Fruit fly (Drosophila melanogaster) whole organism, embryonic: Measurements from ENCODE around the gene CG12511.

Source experiments
- Awh ChIP-seq: fragments of 200-800 bp; sonication (Bioruptor generic); IDR thresholded peaks from 2 replicates; pipeline ENCODE4, ENCODE4 v1.3.6; 2022; ENCODE audit warnings: missing biosample characterization, missing genetic modification characterization
- BtbVII ChIP-seq: fragments of 200-800 bp; sonication (Bioruptor generic); optimal IDR thresholded peaks from 3 replicates; lab custom pipeline; 2017; ENCODE audit warnings: missing biosample characterization, mild to moderate bottlenecking, missing genetic modification characterization
- CG10565 ChIP-seq: fragments of 200-800 bp; sonication (Bioruptor generic); optimal IDR thresholded peaks from 3 replicates; lab custom pipeline; 2016; ENCODE audit warnings: missing biosample characterization, mild to moderate bottlenecking, missing genetic modification characterization
- CG10979 ChIP-seq: fragments of 200-800 bp; sonication (Bioruptor generic); optimal IDR thresholded peaks from 2 replicates; lab custom pipeline; 2018; ENCODE audit warnings: missing biosample characterization, mild to moderate bottlenecking, missing genetic modification characterization, moderate library complexity
- CG12299 ChIP-seq: fragments of 200-800 bp; sonication (Bioruptor generic); optimal IDR thresholded peaks from 2 replicates; lab custom pipeline; 2018; ENCODE audit warnings: missing biosample characterization, mild to moderate bottlenecking, missing genetic modification characterization
- CG14050 ChIP-seq: fragments of 200-800 bp; sonication (Bioruptor generic); IDR thresholded peaks from 3 replicates; pipeline ENCODE4 v1.3.6; 2022; ENCODE audit warnings: missing biosample characterization, missing genetic modification characterization
- CG15479 ChIP-seq: fragments of 200-800 bp; sonication (Bioruptor generic); optimal IDR thresholded peaks from 3 replicates; lab custom pipeline; 2019; ENCODE audit warnings: missing biosample characterization, mild to moderate bottlenecking, missing genetic modification characterization, moderate library complexity
- CG1602 ChIP-seq: fragments of 200-800 bp; sonication (Bioruptor generic); optimal IDR thresholded peaks from 3 replicates; lab custom pipeline; 2016; ENCODE audit warnings: missing biosample characterization, missing genetic modification characterization
- CG16813 ChIP-seq: fragments of 200-800 bp; sonication (Bioruptor generic); IDR thresholded peaks from 3 replicates; pipeline ENCODE4 v1.3.6; 2022; ENCODE audit warnings: missing biosample characterization, missing genetic modification characterization; ENCODE audit not compliant: partially characterized antibody
- CG17612 ChIP-seq: fragments of 200-800 bp; sonication (Bioruptor generic); IDR thresholded peaks from 2 replicates; pipeline ENCODE4 v1.3.6; 2022; ENCODE audit warnings: missing biosample characterization, missing genetic modification characterization
- CG17802 ChIP-seq: fragments of 200-800 bp; sonication (Bioruptor generic); optimal IDR thresholded peaks from 2 replicates; lab custom pipeline; 2018; ENCODE audit warnings: missing biosample characterization, mild to moderate bottlenecking, missing genetic modification characterization, moderate library complexity
- CG2712 ChIP-seq: fragments of 200-800 bp; optimal IDR thresholded peaks from 3 replicates; lab custom pipeline; 2019; ENCODE audit warnings: missing biosample characterization, mild to moderate bottlenecking, missing genetic modification characterization, moderate library complexity
- CG2889 ChIP-seq: fragments of 200-800 bp; sonication (Bioruptor generic); IDR thresholded peaks from 3 replicates; pipeline ENCODE4 v1.3.6; 2022; ENCODE audit warnings: missing biosample characterization, missing genetic modification characterization
- CG30431 ChIP-seq: fragments of 200-800 bp; sonication (Bioruptor generic); optimal IDR thresholded peaks from 2 replicates; lab custom pipeline; 2017; ENCODE audit warnings: missing biosample characterization, missing genetic modification characterization
- CG33213 ChIP-seq: fragments of 200-800 bp; sonication (Bioruptor generic); optimal IDR thresholded peaks from 3 replicates; lab custom pipeline; 2016; ENCODE audit warnings: missing biosample characterization, missing genetic modification characterization
- CG34422 ChIP-seq: fragments of 200-800 bp; sonication (Bioruptor generic); IDR thresholded peaks from 3 replicates; pipeline ENCODE4 v1.3.6; 2022; ENCODE audit warnings: missing biosample characterization, missing genetic modification characterization
- CG3847 ChIP-seq: fragments of 200-800 bp; sonication (Bioruptor generic); IDR thresholded peaks from 2 replicates; pipeline ENCODE4 v1.3.6; 2022; ENCODE audit warnings: missing biosample characterization, missing genetic modification characterization
- CG4282 ChIP-seq: fragments of 200-800 bp; sonication (Bioruptor generic); optimal IDR thresholded peaks from 2 replicates; lab custom pipeline; 2016; ENCODE audit warnings: missing biosample characterization, missing genetic modification characterization
- CG6813 ChIP-seq: fragments of 200-800 bp; sonication (Bioruptor generic); optimal IDR thresholded peaks from 2 replicates; lab custom pipeline; 2017; ENCODE audit warnings: missing biosample characterization, missing genetic modification characterization, mild to moderate bottlenecking, moderate library complexity, missing genetic modification reagents
- CG8478 ChIP-seq: fragments of >200 bp; optimal IDR thresholded peaks from 2 replicates; lab custom pipeline; 2018
- Dad ChIP-seq: fragments of 200-800 bp; sonication (Bioruptor generic); optimal IDR thresholded peaks from 3 replicates; lab custom pipeline; 2016; ENCODE audit warnings: missing biosample characterization, missing genetic modification characterization
- Drgx ChIP-seq: fragments of 200-800 bp; sonication (Bioruptor generic); IDR thresholded peaks from 2 replicates; pipeline ENCODE4 v1.3.6; 2022; ENCODE audit warnings: missing biosample characterization, missing genetic modification characterization
- ERR ChIP-seq: fragments of 200-800 bp; sonication (Bioruptor generic); optimal IDR thresholded peaks from 2 replicates; lab custom pipeline; 2016; ENCODE audit warnings: missing biosample characterization, missing genetic modification characterization
- Gug ChIP-seq: fragments of 200-800 bp; sonication (Bioruptor generic); IDR thresholded peaks from 4 replicates; pipeline ENCODE4 v1.3.6; 2022; ENCODE audit warnings: missing biosample characterization, missing genetic modification characterization
- HLH3B ChIP-seq: fragments of 200-800 bp; sonication (Bioruptor generic); IDR thresholded peaks from 2 replicates; pipeline ENCODE4 v1.3.6; 2022; ENCODE audit warnings: missing biosample characterization, missing genetic modification characterization
- Hand ChIP-seq: fragments of 200-800 bp; sonication (Bioruptor generic); optimal IDR thresholded peaks from 2 replicates; lab custom pipeline; 2017; ENCODE audit warnings: mild to moderate bottlenecking, missing biosample characterization, missing genetic modification reagents, missing genetic modification characterization
- Lpt ChIP-seq: fragments of >200 bp; optimal IDR thresholded peaks from 2 replicates; lab custom pipeline; 2018; ENCODE audit warnings: missing biosample characterization, missing genetic modification characterization
- NK7.1 ChIP-seq: fragments of 200-800 bp; sonication (Bioruptor generic); optimal IDR thresholded peaks from 3 replicates; lab custom pipeline; 2016; ENCODE audit warnings: missing biosample characterization, missing genetic modification characterization
- NfI ChIP-seq: fragments of 200-800 bp; sonication (Bioruptor generic); optimal IDR thresholded peaks from 3 replicates; lab custom pipeline; 2018; ENCODE audit warnings: missing biosample characterization, mild to moderate bottlenecking, missing genetic modification characterization, moderate library complexity
- Spps ChIP-seq: fragments of 200-800 bp; sonication (Bioruptor generic); optimal IDR thresholded peaks from 2 replicates; lab custom pipeline; 2018; ENCODE audit warnings: missing biosample characterization, mild to moderate bottlenecking, missing genetic modification characterization
- Xbp1 ChIP-seq: fragments of 200-800 bp; sonication (Bioruptor generic); optimal IDR thresholded peaks from 3 replicates; lab custom pipeline; 2016; ENCODE audit warnings: missing biosample characterization, mild to moderate bottlenecking, missing genetic modification characterization
- ac ChIP-seq: fragments of 200-800 bp; sonication (Bioruptor generic); optimal IDR thresholded peaks from 3 replicates; lab custom pipeline; 2017; ENCODE audit warnings: missing biosample characterization, mild to moderate bottlenecking, missing genetic modification characterization
- amos ChIP-seq: fragments of 200-800 bp; sonication (Bioruptor generic); IDR thresholded peaks from 2 replicates; pipeline ENCODE4 v1.3.6; 2022; ENCODE audit warnings: missing biosample characterization, missing genetic modification characterization; ENCODE audit not compliant: partially characterized antibody
- aop ChIP-seq: fragments of 200-800 bp; sonication (Bioruptor generic); IDR thresholded peaks from 2 replicates; pipeline ENCODE4 v1.3.6; 2022; ENCODE audit warnings: missing biosample characterization, missing genetic modification characterization
- ap ChIP-seq: fragments of 200-800 bp; sonication (Bioruptor generic); IDR thresholded peaks from 2 replicates; pipeline ENCODE4 v1.3.6; 2022; ENCODE audit warnings: missing biosample characterization, missing genetic modification characterization
- bsh ChIP-seq, 2 experiments: fragments of 200-800 bp; sonication (Bioruptor generic); optimal IDR thresholded peaks; 2 replicates each; lab custom pipeline; 2017 to 2018; ENCODE audit warnings: mild to moderate bottlenecking in 2 of 2, missing biosample characterization in 2 of 2, missing genetic modification characterization in 2 of 2, moderate library complexity in 1 of 2
- cad ChIP-seq: fragments of >200 bp; optimal IDR thresholded peaks from 2 replicates; lab custom pipeline; 2017; ENCODE audit warnings: missing biosample characterization, missing genetic modification characterization
- cg ChIP-seq: fragments of 200-800 bp; sonication (Bioruptor generic); optimal IDR thresholded peaks from 3 replicates; lab custom pipeline; 2019; ENCODE audit warnings: missing biosample characterization, mild to moderate bottlenecking, missing genetic modification characterization, moderate library complexity
- fd96Cb ChIP-seq: fragments of 200-800 bp; sonication (Bioruptor generic); optimal IDR thresholded peaks from 2 replicates; lab custom pipeline; 2018; ENCODE audit warnings: missing biosample characterization, mild to moderate bottlenecking, missing genetic modification characterization, moderate library complexity
- gce ChIP-seq: fragments of 200-800 bp; sonication (Bioruptor generic); IDR thresholded peaks from 3 replicates; pipeline ENCODE4 v1.3.6; 2022; ENCODE audit warnings: missing biosample characterization, missing genetic modification characterization
- gt ChIP-seq: fragments of 200-800 bp; sonication (Bioruptor generic); IDR thresholded peaks from 2 replicates; pipeline ENCODE4 v1.3.6; 2022; ENCODE audit warnings: missing biosample characterization, missing genetic modification characterization
- peb ChIP-seq: fragments of 200-800 bp; sonication (Bioruptor generic); IDR thresholded peaks from 2 replicates; pipeline ENCODE4 v1.3.6; 2022; ENCODE audit warnings: missing biosample characterization, missing genetic modification characterization
- phol ChIP-seq: fragments of 200-800 bp; sonication (Bioruptor generic); optimal IDR thresholded peaks from 3 replicates; lab custom pipeline; 2018; ENCODE audit warnings: missing biosample characterization, mild to moderate bottlenecking, missing genetic modification characterization, moderate library complexity
- pita ChIP-seq: fragments of 200-800 bp; sonication (Bioruptor generic); optimal IDR thresholded peaks from 2 replicates; lab custom pipeline; 2017; ENCODE audit warnings: missing biosample characterization, mild to moderate bottlenecking, missing genetic modification characterization
- ranshi ChIP-seq: fragments of 200-800 bp; sonication (Bioruptor generic); IDR thresholded peaks from 2 replicates; pipeline ENCODE4 v1.3.6; 2022; ENCODE audit warnings: missing biosample characterization, missing genetic modification characterization
- run ChIP-seq: fragments of 200-800 bp; sonication (Bioruptor generic); optimal IDR thresholded peaks from 3 replicates; lab custom pipeline; 2018; ENCODE audit warnings: missing biosample characterization, mild to moderate bottlenecking, missing genetic modification characterization
- sc ChIP-seq, 3 experiments: fragments of >200 bp in 2 of 3; fragments of 200-800 bp in 1 of 3; sonication (Bioruptor generic) in 1 of 3; optimal IDR thresholded peaks; 2 replicates in 2 of 3; 3 replicates in 1 of 3; lab custom pipeline; 2017; ENCODE audit warnings: mild to moderate bottlenecking in 1 of 3, missing biosample characterization in 1 of 3, missing genetic modification characterization in 1 of 3, missing genetic modification reagents in 1 of 3
- sens-2 ChIP-seq: fragments of 200-800 bp; sonication (Bioruptor generic); IDR thresholded peaks from 2 replicates; pipeline ENCODE4 v1.3.6; 2022; ENCODE audit warnings: missing biosample characterization, missing genetic modification characterization
- sna ChIP-seq: fragments of 200-800 bp; sonication (Bioruptor generic); IDR thresholded peaks from 2 replicates; pipeline ENCODE4 v1.3.6; 2022; ENCODE audit warnings: missing biosample characterization, missing genetic modification characterization; ENCODE audit not compliant: partially characterized antibody
- tgo ChIP-seq: fragments of 200-800 bp; sonication (Bioruptor generic); IDR thresholded peaks from 3 replicates; pipeline ENCODE4 v1.3.6; 2022; ENCODE audit warnings: missing biosample characterization, missing genetic modification characterization
- tup ChIP-seq: fragments of 200-800 bp; sonication (Bioruptor generic); optimal IDR thresholded peaks from 2 replicates; lab custom pipeline; 2016; ENCODE audit warnings: missing biosample characterization, mild to moderate bottlenecking, missing genetic modification characterization, moderate library complexity

Gene CG12511

DNA sequence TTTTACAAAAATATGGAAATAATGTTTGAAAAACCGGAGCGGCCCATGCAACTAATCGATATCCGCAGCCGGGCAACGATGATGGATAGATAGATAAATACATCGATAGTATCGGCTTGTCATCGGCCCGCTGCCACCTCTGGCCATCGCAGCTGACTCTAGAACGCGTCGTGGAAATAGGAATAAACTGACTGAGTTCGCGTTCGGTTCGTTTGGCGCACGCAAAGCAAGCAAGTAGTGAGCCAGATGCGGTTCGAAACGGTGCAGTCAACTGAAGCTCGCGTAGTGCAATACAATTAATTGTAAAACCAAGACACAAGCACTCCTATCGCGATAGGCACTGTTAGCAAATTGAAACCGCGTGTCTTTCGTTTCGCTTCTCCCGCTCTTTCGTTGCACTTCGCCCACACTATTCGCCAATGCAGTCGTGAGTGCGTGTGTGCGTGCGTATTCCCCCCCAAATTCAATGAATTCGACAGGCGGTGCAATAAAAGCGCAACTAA is 46.2 kb downstream of the CG12511 start, which contains the start of gene CG11030 (continued):
- TF ChIP-seq Xbp1 (peak; percentile 21), CG17802 (tag; lab: Kevin White, UChicago) (no peak), CG8478 (lab: Kevin White, UChicago) (no peak), Drgx (no peak), CG2712 (peak; percentile 7), sna (GFP tag; lab: Robert Waterston, UW) (peak; percentile 98), CG3847 (GFP tag; lab: Robert Waterston, UW) (peak; percentile 28; the same call in 1 of the 2 replicates), Dad (GFP tag; lab: Kevin White, UChicago) (no peak), run (tag; lab: Kevin White, UChicago) (no peak), fd96Cb (tag; lab: Kevin White, UChicago) (no peak), ranshi (GFP tag; lab: Robert Waterston, UW) (0 out of 2 replicates have a peak, but pooled peaks have one; percentile 5), NK7.1 (GFP tag; lab: Kevin White, UChicago) (no peak), CG10979 (tag; lab: Kevin White, UChicago) (no peak), HLH3B (GFP tag; lab: Robert Waterston, UW) (no peak), BtbVII (GFP tag; lab: Kevin White, UChicago) (no peak), CG34422 (GFP tag; lab: Robert Waterston, UW) (peak; percentile 71; the same call in 2 of the 3 replicates), CG16813 (GFP tag; lab: Robert Waterston, UW) (peak; percentile 99), CG1602 (GFP tag; lab: Kevin White, UChicago) (no peak), ac (no peak), CG2889 (GFP tag; lab: Robert Waterston, UW) (no peak), cad (GFP tag; lab: Kevin White, UChicago) (no peak), CG4282 (GFP tag; lab: Kevin White, UChicago) (peak; percentile 10), sc (optimal IDR thresholded peaks at IDR 0.05; lab: Kevin White, UChicago) (no peak), sc (GFP tag; optimal IDR thresholded peaks at IDR 0.05; lab: Kevin White, UChicago) (no peak), sens-2 (no peak), CG33213 (GFP tag; lab: Kevin White, UChicago) (peak; percentile 31), bsh (GFP tag; optimal IDR thresholded peaks at IDR 0.05; lab: Kevin White, UChicago) (no peak), Lpt (no peak), cg (GFP tag; lab: Kevin White, UChicago) (peak; percentile 53), CG6813 (GFP tag; lab: Kevin White, UChicago) (no peak), Gug (GFP tag; lab: Robert Waterston, UW) (peak; percentile 49; the same call in 1 of the 4 replicates), CG15479 (GFP tag; lab: Kevin White, UChicago) (peak; percentile 54), CG14050 (GFP tag; lab: Robert Waterston, UW) (no peak), phol (peak; percentile 9), CG10565 (no peak), CG12299 (tag; lab: Kevin White, UChicago) (no peak), amos (GFP tag; lab: Robert Waterston, UW) (peak; percentile 100), tup (no peak), Awh (GFP tag; lab: Robert Waterston, UW) (no peak), peb (0 out of 2 replicates have a peak, but pooled peaks have one; percentile 18), gt (no peak), aop (no peak), Hand (GFP tag; lab: Kevin White, UChicago) (no peak), NfI (GFP tag; lab: Kevin White, UChicago) (peak; percentile 13), gce (GFP tag; lab: Robert Waterston, UW) (no peak), Spps (tag; lab: Kevin White, UChicago) (no peak), CG30431 (no peak), tgo (GFP tag; lab: Robert Waterston, UW) (no peak), ERR (no peak), ap (no peak), CG17612 (no peak), pita (no peak)
